Fruit fly (Drosophila melanogaster) whole organism, embryonic: ENCODE results near the gene CG1979.

Experiments used
- ATbp ChIP-seq: fragments of 200-800 bp; sonication (Bioruptor generic); optimal IDR thresholded peaks from 2 replicates; lab custom pipeline; 2017; ENCODE audit warnings: missing biosample characterization, mild to moderate bottlenecking, missing genetic modification characterization, missing genetic modification reagents
- CG10274 ChIP-seq: fragments of 200-800 bp; sonication (Bioruptor generic); optimal IDR thresholded peaks from 3 replicates; lab custom pipeline; 2017; ENCODE audit warnings: missing biosample characterization, mild to moderate bottlenecking, missing genetic modification characterization
- CG11398 ChIP-seq: fragments of 200-800 bp; sonication (Bioruptor generic); optimal IDR thresholded peaks from 2 replicates; lab custom pipeline; 2016; ENCODE audit warnings: missing biosample characterization, missing genetic modification characterization
- CG11723 ChIP-seq: fragments of 200-800 bp; sonication (Bioruptor generic); optimal IDR thresholded peaks from 2 replicates; lab custom pipeline; 2017; ENCODE audit warnings: missing biosample characterization, mild to moderate bottlenecking, missing genetic modification characterization
- CG12299 ChIP-seq: fragments of 200-800 bp; sonication (Bioruptor generic); optimal IDR thresholded peaks from 2 replicates; lab custom pipeline; 2018; ENCODE audit warnings: missing biosample characterization, mild to moderate bottlenecking, missing genetic modification characterization
- CG12769 ChIP-seq: fragments of 200-800 bp; sonication (Bioruptor generic); optimal IDR thresholded peaks from 2 replicates; lab custom pipeline; 2019; ENCODE audit warnings: missing biosample characterization, mild to moderate bottlenecking, missing genetic modification characterization, moderate library complexity
- CG1602 ChIP-seq: fragments of 200-800 bp; sonication (Bioruptor generic); optimal IDR thresholded peaks from 3 replicates; lab custom pipeline; 2016; ENCODE audit warnings: missing biosample characterization, missing genetic modification characterization
- CG1647 ChIP-seq: fragments of 200-800 bp; sonication (Bioruptor generic); optimal IDR thresholded peaks from 3 replicates; lab custom pipeline; 2016; ENCODE audit warnings: missing biosample characterization, missing genetic modification characterization
- CG2120 ChIP-seq: fragments of 200-800 bp; sonication (Bioruptor generic); optimal IDR thresholded peaks from 3 replicates; lab custom pipeline; 2016; ENCODE audit warnings: missing biosample characterization, missing genetic modification characterization
- CG2678 ChIP-seq: fragments of 200-800 bp; sonication (Bioruptor generic); optimal IDR thresholded peaks from 3 replicates; lab custom pipeline; 2019; ENCODE audit warnings: missing biosample characterization, mild to moderate bottlenecking, missing genetic modification characterization, moderate library complexity
- CG2712 ChIP-seq: fragments of 200-800 bp; optimal IDR thresholded peaks from 3 replicates; lab custom pipeline; 2019; ENCODE audit warnings: missing biosample characterization, mild to moderate bottlenecking, missing genetic modification characterization, moderate library complexity
- CG3281 ChIP-seq: fragments of 200-800 bp; sonication (Bioruptor generic); optimal IDR thresholded peaks from 3 replicates; lab custom pipeline; 2017; ENCODE audit warnings: missing biosample characterization, mild to moderate bottlenecking, missing genetic modification characterization
- CG33557 ChIP-seq: fragments of 200-800 bp; sonication (Bioruptor generic); optimal IDR thresholded peaks from 2 replicates; lab custom pipeline; 2019; ENCODE audit warnings: missing biosample characterization, mild to moderate bottlenecking, missing genetic modification characterization, moderate library complexity
- CG8290 ChIP-seq, 3 experiments: fragments of 200-800 bp; sonication (Bioruptor generic); optimal IDR thresholded peaks; 2 replicates each; lab custom pipeline; 2016 to 2019; ENCODE audit warnings: missing biosample characterization in 3 of 3, missing genetic modification characterization in 3 of 3, mild to moderate bottlenecking in 2 of 3, moderate library complexity in 1 of 3
- CG8944 ChIP-seq: fragments of 200-800 bp; sonication (Bioruptor generic); optimal IDR thresholded peaks from 3 replicates; lab custom pipeline; 2016; ENCODE audit warnings: missing biosample characterization, missing genetic modification characterization
- CTCF ChIP-seq: fragments of 200-800 bp; sonication (Bioruptor generic); optimal IDR thresholded peaks from 2 replicates; lab custom pipeline; 2017; ENCODE audit warnings: missing biosample characterization, mild to moderate bottlenecking, missing genetic modification characterization, moderate library complexity
- Chrac-16 ChIP-seq: fragments of 200-800 bp; sonication (Bioruptor generic); optimal IDR thresholded peaks from 3 replicates; lab custom pipeline; 2016; ENCODE audit warnings: missing biosample characterization, missing genetic modification characterization
- Doc3 ChIP-seq: fragments of 200-800 bp; sonication (Bioruptor generic); IDR thresholded peaks from 3 replicates; pipeline ENCODE4 v1.3.6; 2022; ENCODE audit warnings: missing biosample characterization, missing genetic modification characterization; ENCODE audit not compliant: partially characterized antibody
- E2f2 ChIP-seq: fragments of 200-800 bp; sonication (Bioruptor generic); IDR thresholded peaks from 2 replicates; pipeline ENCODE4 v1.3.6; 2022; ENCODE audit warnings: missing biosample characterization, missing genetic modification characterization
- Jarid2 ChIP-seq: fragments of 200-800 bp; sonication (Bioruptor generic); optimal IDR thresholded peaks from 3 replicates; lab custom pipeline; 2017; ENCODE audit warnings: mild to moderate bottlenecking, missing biosample characterization, missing genetic modification reagents, missing genetic modification characterization
- Kr ChIP-seq: fragments of 200-800 bp; sonication (Bioruptor generic); optimal IDR thresholded peaks from 2 replicates; lab custom pipeline; 2017; ENCODE audit warnings: missing biosample characterization, mild to moderate bottlenecking, missing genetic modification characterization
- MESR4 ChIP-seq: fragments of 200-800 bp; sonication (Bioruptor generic); optimal IDR thresholded peaks from 2 replicates; lab custom pipeline; 2018; ENCODE audit warnings: missing biosample characterization, mild to moderate bottlenecking, missing genetic modification characterization, moderate library complexity
- Med ChIP-seq: fragments of 200-800 bp; sonication (Bioruptor generic); peaks from one replicate; lab custom pipeline; 2016; ENCODE audit warnings: missing biosample characterization, missing genetic modification characterization, mild to moderate bottlenecking, inconsistent platforms, moderate library complexity
- Mes4 ChIP-seq: fragments of 200-800 bp; sonication (Bioruptor generic); optimal IDR thresholded peaks from 2 replicates; lab custom pipeline; 2016; ENCODE audit warnings: missing biosample characterization, missing genetic modification characterization
- Pdp1 ChIP-seq, 2 experiments: fragments of 200-800 bp; sonication (Bioruptor generic); optimal IDR thresholded peaks; 3 replicates each; lab custom pipeline; 2016; ENCODE audit warnings: missing biosample characterization in 2 of 2, missing genetic modification characterization in 2 of 2, mild to moderate bottlenecking in 1 of 2, moderate library complexity in 1 of 2
- bab2 ChIP-seq: fragments of 200-800 bp; sonication (Bioruptor generic); optimal IDR thresholded peaks from 2 replicates; lab custom pipeline; 2016; ENCODE audit warnings: missing biosample characterization, missing genetic modification characterization
- da ChIP-seq: fragments of 200-800 bp; sonication (Bioruptor generic); optimal IDR thresholded peaks from 2 replicates; lab custom pipeline; 2016; ENCODE audit warnings: missing biosample characterization, missing genetic modification characterization
- gem ChIP-seq: fragments of 200-800 bp; sonication (Bioruptor generic); optimal IDR thresholded peaks from 2 replicates; lab custom pipeline; 2019; ENCODE audit warnings: missing biosample characterization, mild to moderate bottlenecking, missing genetic modification characterization, moderate library complexity
- gfzf ChIP-seq: fragments of 200-800 bp; sonication (Bioruptor generic); optimal IDR thresholded peaks from 2 replicates; lab custom pipeline; 2016; ENCODE audit warnings: missing biosample characterization, mild to moderate bottlenecking, missing genetic modification characterization, moderate library complexity
- grau ChIP-seq: fragments of 200-800 bp; optimal IDR thresholded peaks from 3 replicates; lab custom pipeline; 2019; ENCODE audit warnings: missing biosample characterization, mild to moderate bottlenecking, missing genetic modification characterization, moderate library complexity
- gt ChIP-seq: fragments of 200-800 bp; sonication (Bioruptor generic); IDR thresholded peaks from 2 replicates; pipeline ENCODE4 v1.3.6; 2022; ENCODE audit warnings: missing biosample characterization, missing genetic modification characterization
- insv ChIP-seq, 2 experiments: fragments of 200-800 bp; sonication (Bioruptor generic); optimal IDR thresholded peaks; 3 replicates each; lab custom pipeline; 2016 to 2018; ENCODE audit warnings: missing biosample characterization in 2 of 2, missing genetic modification characterization in 2 of 2
- kni ChIP-seq: fragments of 200-800 bp; sonication (Bioruptor generic); optimal IDR thresholded peaks from 3 replicates; lab custom pipeline; 2017; ENCODE audit warnings: mild to moderate bottlenecking, missing biosample characterization, missing genetic modification reagents, missing genetic modification characterization
- mam ChIP-seq: fragments of 200-800 bp; sonication (Bioruptor generic); optimal IDR thresholded peaks from 3 replicates; lab custom pipeline; 2016; ENCODE audit warnings: missing biosample characterization, missing genetic modification characterization
- nerfin-1 ChIP-seq: fragments of 200-800 bp; sonication (Bioruptor generic); optimal IDR thresholded peaks from 3 replicates; lab custom pipeline; 2019; ENCODE audit warnings: missing biosample characterization, mild to moderate bottlenecking, missing genetic modification characterization, moderate library complexity
- nmo ChIP-seq: fragments of 200-800 bp; sonication (Bioruptor generic); optimal IDR thresholded peaks from 2 replicates; lab custom pipeline; 2018; ENCODE audit warnings: missing biosample characterization, mild to moderate bottlenecking, missing genetic modification characterization, moderate library complexity
- pros ChIP-seq: fragments of 200-800 bp; sonication (Bioruptor generic); optimal IDR thresholded peaks from 3 replicates; lab custom pipeline; 2019; ENCODE audit warnings: missing biosample characterization, mild to moderate bottlenecking, missing genetic modification characterization, moderate library complexity
- sd ChIP-seq: fragments of 200-800 bp; sonication (Bioruptor generic); optimal IDR thresholded peaks from 3 replicates; lab custom pipeline; 2018; ENCODE audit warnings: missing biosample characterization, mild to moderate bottlenecking, missing genetic modification characterization, moderate library complexity
- sens ChIP-seq: fragments of 200-800 bp; sonication (Bioruptor generic); peaks from one replicate; lab custom pipeline; 2016; ENCODE audit warnings: missing biosample characterization, missing genetic modification characterization
- shn ChIP-seq: fragments of 200-800 bp; sonication (Bioruptor generic); optimal IDR thresholded peaks from 3 replicates; lab custom pipeline; 2016; ENCODE audit warnings: missing biosample characterization, missing genetic modification characterization
- sob ChIP-seq: fragments of 200-800 bp; sonication (Bioruptor generic); IDR thresholded peaks from 2 replicates; pipeline ENCODE4 v1.3.6; 2022; ENCODE audit warnings: missing biosample characterization, missing genetic modification characterization
- sug ChIP-seq: fragments of 200-800 bp; optimal IDR thresholded peaks from 2 replicates; lab custom pipeline; 2019; ENCODE audit warnings: missing biosample characterization, mild to moderate bottlenecking, missing genetic modification characterization, moderate library complexity
- tgo ChIP-seq: fragments of 200-800 bp; sonication (Bioruptor generic); IDR thresholded peaks from 3 replicates; pipeline ENCODE4 v1.3.6; 2022; ENCODE audit warnings: missing biosample characterization, missing genetic modification characterization
- twi ChIP-seq: fragments of 200-800 bp; optimal IDR thresholded peaks from 2 replicates; lab custom pipeline; 2019; ENCODE audit warnings: missing biosample characterization, mild to moderate bottlenecking, missing genetic modification characterization, moderate library complexity
- vfl ChIP-seq: fragments of 200-800 bp; sonication (Bioruptor generic); optimal IDR thresholded peaks from 2 replicates; lab custom pipeline; 2016; ENCODE audit warnings: missing biosample characterization, missing genetic modification characterization
- yki ChIP-seq: fragments of >200 bp; optimal IDR thresholded peaks from 3 replicates; lab custom pipeline; 2018

Gene CG1979

DNA sequence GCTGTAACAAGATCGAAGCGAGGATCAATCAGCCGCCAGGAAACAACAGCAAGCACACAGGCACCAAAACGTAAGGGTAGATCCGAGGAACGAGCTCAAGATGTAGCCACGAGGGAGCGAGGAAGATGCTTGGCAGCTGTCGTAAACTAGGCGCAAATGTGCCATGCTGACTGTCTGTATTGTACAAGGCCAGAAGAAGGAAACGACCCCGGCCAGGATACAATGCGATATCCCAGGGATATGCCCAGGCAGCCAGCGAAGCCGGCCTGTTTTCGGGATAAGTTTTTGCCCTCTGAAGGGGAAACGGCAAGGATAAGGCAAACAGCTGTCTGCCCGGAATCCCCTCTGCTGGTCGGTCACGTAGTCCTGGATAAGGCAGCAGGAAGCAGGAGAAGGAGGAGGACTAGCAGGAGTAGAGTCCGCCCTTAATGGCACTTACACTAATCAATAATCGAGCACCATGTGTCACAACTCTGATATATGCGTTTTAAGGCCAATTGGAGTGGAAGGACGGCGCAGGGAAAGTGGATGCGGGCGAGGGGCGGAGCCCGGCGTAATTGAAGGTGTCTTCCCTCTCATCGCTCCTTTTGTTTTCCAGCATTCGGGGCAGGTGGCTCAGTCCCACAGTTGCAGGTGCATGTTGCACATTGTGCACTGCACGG is 51.2 kb downstream of the CG1979 start (continued):
- TF ChIP-seq pros (GFP tag; lab: Kevin White, UChicago) (peak; percentile 90), CG10274 (GFP tag; lab: Kevin White, UChicago) (no peak), nerfin-1 (tag; lab: Kevin White, UChicago) (no peak), CTCF (GFP tag; lab: Kevin White, UChicago) (no peak), Med (GFP tag; lab: Kevin White, UChicago) (peak; percentile 9), MESR4 (no peak), da (peak; percentile 30), twi (tag; lab: Kevin White, UChicago) (peak; percentile 93), sens (GFP tag; lab: Kevin White, UChicago) (peak; percentile 70)

DNA sequence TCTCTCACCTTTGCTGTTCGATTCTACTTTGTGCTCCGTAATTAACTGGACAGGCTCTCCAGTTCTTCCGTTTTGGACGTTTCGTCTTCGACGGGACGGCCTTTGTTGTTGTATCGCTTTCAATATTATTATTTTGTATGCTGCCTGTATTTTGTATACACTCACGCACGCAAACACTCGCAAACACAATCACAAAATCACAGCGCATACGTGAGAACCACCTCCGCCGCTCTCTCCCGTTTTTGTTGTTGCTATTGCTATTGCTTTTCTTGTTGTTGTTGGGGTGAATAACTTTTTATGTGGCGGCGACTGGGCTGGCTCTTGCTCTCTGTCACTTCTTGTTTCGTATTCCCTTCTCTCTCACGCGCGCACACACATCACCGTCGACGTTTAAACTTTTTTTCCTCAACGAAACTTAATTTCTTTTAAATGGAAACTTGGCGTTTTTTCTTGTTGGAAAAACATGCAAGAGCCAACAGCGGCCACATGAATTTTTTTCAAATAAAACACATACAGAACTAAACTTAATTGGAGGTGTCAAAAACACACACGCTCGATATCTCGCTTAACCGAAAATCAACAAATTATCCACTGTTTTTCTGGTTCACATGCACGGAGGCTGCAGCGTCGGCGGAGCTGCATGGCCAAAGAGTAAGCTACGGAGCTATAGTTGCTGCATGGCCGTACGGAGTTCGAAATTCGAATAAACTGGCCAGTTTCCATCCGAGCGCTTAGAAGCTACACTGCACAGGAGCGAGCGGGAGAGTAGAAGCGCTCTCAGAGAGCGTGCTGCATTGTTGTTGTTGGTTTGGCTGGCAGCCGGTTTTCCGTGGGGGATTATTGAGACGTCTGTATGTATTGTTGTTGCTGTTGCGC is 53.6 kb downstream of the CG1979 start:
- TF ChIP-seq CG1602 (GFP tag; lab: Kevin White, UChicago): no peak
- peak; percentile 38 for TF ChIP-seq kni
- peak; percentile 2 for TF ChIP-seq CG3281 (GFP tag; lab: Kevin White, UChicago)
- no peak for TF ChIP-seq tgo
- TF ChIP-seq CG2120: peak; percentile 17
- no peak for TF ChIP-seq Doc3 (GFP tag; lab: Robert Waterston, UW)
- TF ChIP-seq sd: peak; percentile 45
- TF ChIP-seq CG1647 (GFP tag; lab: Kevin White, UChicago): peak; percentile 19
- no peak for TF ChIP-seq Kr
- no peak for TF ChIP-seq sug
- no peak for TF ChIP-seq CG8290 (GFP tag; optimal IDR thresholded peaks at IDR 0.05; lab: Kevin White, UChicago)
- peak in 1 of 2 experiments; percentile 14 for TF ChIP-seq CG8290 (tag; optimal IDR thresholded peaks at IDR 0.05; lab: Kevin White, UChicago)
- TF ChIP-seq nmo (GFP tag; lab: Kevin White, UChicago): peak; percentile 26
- TF ChIP-seq CG12769 (tag; lab: Kevin White, UChicago): peak; percentile 56
- no peak for TF ChIP-seq gt
- TF ChIP-seq sob: no peak
- no peak for TF ChIP-seq CG33557 (GFP tag; lab: Kevin White, UChicago)
- no peak for TF ChIP-seq CG8944 (GFP tag; lab: Kevin White, UChicago)
- TF ChIP-seq Jarid2 (GFP tag; lab: Kevin White, UChicago): peak; percentile 52
- TF ChIP-seq CG2712 (tag; lab: Kevin White, UChicago): peak; percentile 15
- TF ChIP-seq CG11723 (GFP tag; lab: Kevin White, UChicago): peak; percentile 3
- TF ChIP-seq CG12299 (tag; lab: Kevin White, UChicago): peak; percentile 49
- peak; percentile 74 for TF ChIP-seq Med (GFP tag; lab: Kevin White, UChicago)
- TF ChIP-seq gfzf (GFP tag; lab: Kevin White, UChicago): no peak
- TF ChIP-seq bab2 (GFP tag; lab: Kevin White, UChicago): peak; percentile 23
- TF ChIP-seq gem (tag; lab: Kevin White, UChicago): peak; percentile 32
- TF ChIP-seq Pdp1 (GFP tag; optimal IDR thresholded peaks at IDR 0.05; lab: Kevin White, UChicago): peak in 1 of 2 experiments; percentile 35
- TF ChIP-seq E2f2 (GFP tag; lab: Robert Waterston, UW): no peak
- TF ChIP-seq CG2678 (tag; lab: Kevin White, UChicago): peak; percentile 27
- TF ChIP-seq CG11398: peak; percentile 33
- TF ChIP-seq yki (lab: Kevin White, UChicago): peak; percentile 96
- peak; percentile 45 for TF ChIP-seq Mes4
- TF ChIP-seq grau: peak; percentile 3
- TF ChIP-seq vfl: peak; percentile 12
- TF ChIP-seq insv (GFP tag; optimal IDR thresholded peaks at IDR 0.05; lab: Kevin White, UChicago): peak in 1 of 2 experiments; percentile 48
- peak; percentile 12 for TF ChIP-seq mam (GFP tag; lab: Kevin White, UChicago)
- TF ChIP-seq ATbp: peak; percentile 45
- no peak for TF ChIP-seq Chrac-16
- no peak for TF ChIP-seq da
- TF ChIP-seq shn: peak; percentile 9
